Fruit fly (Drosophila melanogaster): ENCODE results near the gene CG5953.

CG5953 gene

DNA sequence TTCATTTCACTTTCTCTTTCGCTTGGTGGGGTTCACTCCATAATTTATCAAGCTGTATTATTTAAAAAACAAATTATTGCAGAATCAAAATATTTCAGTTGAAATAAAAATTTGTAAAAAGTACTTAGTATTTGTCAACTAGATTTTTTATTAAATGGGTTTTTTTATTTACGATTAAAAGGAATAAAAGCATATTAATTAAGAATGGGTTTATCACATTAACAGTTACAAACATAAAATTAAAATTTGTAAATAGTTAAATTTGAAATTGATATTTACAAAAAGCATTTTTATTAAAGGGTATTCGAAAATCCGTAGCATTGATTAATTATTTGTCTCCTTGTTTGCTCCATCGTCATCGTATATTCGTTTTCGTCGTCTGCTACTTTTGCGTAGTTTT, 8.6 kb upstream of the CG5953 start:
- TF ChIP-seq Myc (optimal IDR thresholded peaks at IDR 0.05) (no peak), psq (optimal IDR thresholded peaks at IDR 0.05) (no peak), insv (optimal IDR thresholded peaks at IDR 0.05) (no peak), h (optimal IDR thresholded peaks at IDR 0.05) (no peak)

DNA sequence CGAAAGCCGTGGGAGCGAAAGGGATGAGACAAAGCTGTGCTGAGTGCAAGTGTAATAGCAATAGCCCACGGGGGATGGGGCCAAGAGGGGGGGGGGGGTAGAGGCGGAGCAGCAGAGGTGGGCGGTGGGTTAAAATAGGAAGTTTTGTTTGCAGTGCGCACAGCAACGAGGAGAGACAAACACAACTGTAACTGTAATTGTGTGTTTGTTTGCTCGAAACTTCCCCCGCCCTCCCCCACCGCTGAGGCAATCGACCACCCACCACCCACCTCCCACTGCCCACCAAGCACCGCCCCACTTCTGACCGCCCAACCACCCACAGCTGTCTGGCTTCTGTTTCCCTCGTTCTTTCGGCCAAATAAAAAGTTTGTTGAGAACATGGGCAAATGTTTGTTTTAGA, 8.1 kb upstream of the CG5953 start:
- no peak for TF ChIP-seq ttk (optimal IDR thresholded peaks at IDR 0.05)
- no peak for TF ChIP-seq insv (optimal IDR thresholded peaks at IDR 0.05)
- no peak for TF ChIP-seq Sin3A (optimal IDR thresholded peaks at IDR 0.05)
- TF ChIP-seq Myc (optimal IDR thresholded peaks at IDR 0.05) = no peak
- TF ChIP-seq h (optimal IDR thresholded peaks at IDR 0.05) = no peak
- no peak for TF ChIP-seq psq (optimal IDR thresholded peaks at IDR 0.05)

- TF ChIP-seq insv (optimal IDR thresholded peaks at IDR 0.05) (no peak), psq (optimal IDR thresholded peaks at IDR 0.05) (no peak)
Measured at dm6 chr2L:16538931-16539330, 6.3 kb upstream of the CG5953 start.

DNA sequence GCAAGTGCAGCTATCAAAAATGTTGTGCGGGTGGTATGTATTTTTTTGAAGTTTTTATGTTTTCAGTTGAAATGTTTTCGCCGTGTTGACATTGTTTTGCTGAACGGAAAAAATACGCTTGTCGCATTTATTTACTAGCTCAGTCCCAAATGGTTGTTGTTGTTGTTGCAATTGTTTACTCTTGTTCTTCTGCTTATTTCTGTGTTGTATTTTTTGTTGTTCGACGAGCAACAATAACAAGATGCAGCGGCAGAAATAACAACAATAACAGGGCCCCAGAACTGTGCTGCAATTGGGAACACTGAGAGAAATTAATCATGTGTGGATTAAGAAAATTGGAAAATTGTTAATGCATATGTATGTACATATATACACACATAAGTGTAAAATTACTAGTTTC, 5.5 kb upstream of the CG5953 start:
- no peak for TF ChIP-seq Sin3A (optimal IDR thresholded peaks at IDR 0.05)
- TF ChIP-seq Myc (optimal IDR thresholded peaks at IDR 0.05) = no peak
- no peak for TF ChIP-seq insv (optimal IDR thresholded peaks at IDR 0.05)
- no peak for TF ChIP-seq ttk (optimal IDR thresholded peaks at IDR 0.05)
- TF ChIP-seq h (optimal IDR thresholded peaks at IDR 0.05) = no peak
- TF ChIP-seq psq (optimal IDR thresholded peaks at IDR 0.05) = no peak

- TF ChIP-seq insv (optimal IDR thresholded peaks at IDR 0.05) = no peak
- TF ChIP-seq h (optimal IDR thresholded peaks at IDR 0.05) = no peak
- no peak for TF ChIP-seq ttk (optimal IDR thresholded peaks at IDR 0.05)
- no peak for TF ChIP-seq psq (optimal IDR thresholded peaks at IDR 0.05)
- TF ChIP-seq Sin3A (optimal IDR thresholded peaks at IDR 0.05) = no peak
- TF ChIP-seq Myc (optimal IDR thresholded peaks at IDR 0.05) = no peak
Measured at dm6 chr2L:16537049-16537459, 4.4 kb upstream of the CG5953 start.

dm6 chr2L:16536501-16536900, 3.8 kb upstream of the CG5953 start:
- TF ChIP-seq insv (optimal IDR thresholded peaks at IDR 0.05) (no peak), Myc (optimal IDR thresholded peaks at IDR 0.05) (no peak), ttk (optimal IDR thresholded peaks at IDR 0.05) (no peak), h (optimal IDR thresholded peaks at IDR 0.05) (no peak), psq (optimal IDR thresholded peaks at IDR 0.05) (no peak), Sin3A (optimal IDR thresholded peaks at IDR 0.05) (no peak)

DNA sequence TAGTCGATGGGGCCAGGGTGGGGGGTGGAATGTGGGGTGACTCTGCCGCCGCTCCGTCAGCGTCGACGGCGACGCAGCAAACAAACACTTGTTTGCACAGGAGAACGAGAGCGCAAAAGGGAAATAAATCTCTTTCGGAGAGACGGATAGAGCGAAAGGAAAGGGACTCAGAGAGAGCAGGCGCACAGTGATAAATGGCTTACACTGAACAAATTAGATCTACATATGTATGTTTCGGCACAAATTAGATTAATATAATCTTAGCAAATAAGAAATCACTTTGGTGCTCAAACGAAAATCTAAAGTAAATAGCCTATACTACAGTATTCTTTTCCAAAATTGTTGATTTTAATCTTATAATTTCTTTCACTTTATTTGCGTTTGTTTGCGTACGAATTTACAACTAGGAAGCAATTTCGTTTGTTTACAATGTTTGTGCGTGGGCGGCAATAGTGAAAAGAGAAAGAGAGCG, 3.0 kb upstream of the CG5953 start:
- TF ChIP-seq Myc (optimal IDR thresholded peaks at IDR 0.05) (no peak), insv (optimal IDR thresholded peaks at IDR 0.05) (no peak), Sin3A (optimal IDR thresholded peaks at IDR 0.05) (no peak), psq (optimal IDR thresholded peaks at IDR 0.05) (no peak), h (optimal IDR thresholded peaks at IDR 0.05) (no peak), ttk (optimal IDR thresholded peaks at IDR 0.05) (no peak)

- no peak for TF ChIP-seq h (optimal IDR thresholded peaks at IDR 0.05)
- no peak for TF ChIP-seq insv (optimal IDR thresholded peaks at IDR 0.05)
- no peak for TF ChIP-seq Sin3A (optimal IDR thresholded peaks at IDR 0.05)
Measured at dm6 chr2L:16535071-16535581, 2.4 kb upstream of the CG5953 start.

DNA sequence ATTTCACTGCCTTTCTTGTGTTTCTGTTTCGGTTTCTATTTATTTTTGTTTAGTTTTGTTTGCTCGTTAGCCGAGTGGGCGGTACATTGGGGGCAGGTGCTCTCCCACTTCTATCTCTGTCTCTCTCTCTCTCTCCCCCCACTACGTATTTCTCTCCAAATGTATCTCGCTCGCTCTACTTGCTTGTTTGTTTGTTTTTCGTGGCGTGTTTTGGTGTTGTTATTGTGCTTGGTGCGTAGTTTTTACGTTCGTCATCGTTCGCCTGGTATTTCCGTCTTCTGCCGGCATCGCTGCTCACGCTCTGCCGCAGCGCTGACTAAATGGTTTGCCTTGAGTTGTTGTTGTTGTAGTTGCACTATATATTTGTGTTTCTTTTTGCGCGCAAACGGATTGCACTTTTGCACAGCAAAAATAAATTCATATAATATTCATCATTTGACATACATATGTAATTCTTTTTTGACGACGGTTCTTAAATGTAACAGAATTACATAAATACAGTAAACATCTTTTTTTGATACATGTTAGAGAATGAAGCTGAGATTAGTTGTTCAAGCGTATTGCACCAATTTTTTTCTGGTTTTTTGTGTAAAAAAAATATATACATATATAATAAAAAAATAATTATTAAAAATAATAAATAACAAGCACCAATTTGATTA, 1.6 kb upstream of the CG5953 start:
- TF ChIP-seq Sin3A (optimal IDR thresholded peaks at IDR 0.05) = no peak
- TF ChIP-seq psq (optimal IDR thresholded peaks at IDR 0.05) = no peak

DNA sequence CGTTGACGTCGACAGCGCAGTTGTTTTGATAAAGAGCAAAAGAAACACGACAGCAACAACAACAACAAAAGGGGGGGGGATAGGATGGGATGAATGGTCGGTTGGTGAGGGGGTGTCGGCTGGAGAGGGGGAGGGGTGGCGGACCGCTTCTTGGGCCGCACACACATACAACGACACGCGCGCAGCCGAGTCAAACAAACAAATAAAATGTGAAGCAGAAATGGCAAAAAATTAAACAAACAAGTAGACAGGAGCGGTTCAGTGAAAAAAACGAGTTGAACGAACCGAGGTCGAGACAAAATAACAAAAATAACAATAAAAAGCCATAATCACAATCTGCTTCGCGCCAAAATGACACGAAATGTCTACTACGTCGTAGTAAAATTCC, 703 bp upstream of the CG5953 start:
- TF ChIP-seq h (optimal IDR thresholded peaks at IDR 0.05) = no peak
- TF ChIP-seq Sin3A (optimal IDR thresholded peaks at IDR 0.05) = no peak
- no peak for TF ChIP-seq ttk (optimal IDR thresholded peaks at IDR 0.05)

DNA sequence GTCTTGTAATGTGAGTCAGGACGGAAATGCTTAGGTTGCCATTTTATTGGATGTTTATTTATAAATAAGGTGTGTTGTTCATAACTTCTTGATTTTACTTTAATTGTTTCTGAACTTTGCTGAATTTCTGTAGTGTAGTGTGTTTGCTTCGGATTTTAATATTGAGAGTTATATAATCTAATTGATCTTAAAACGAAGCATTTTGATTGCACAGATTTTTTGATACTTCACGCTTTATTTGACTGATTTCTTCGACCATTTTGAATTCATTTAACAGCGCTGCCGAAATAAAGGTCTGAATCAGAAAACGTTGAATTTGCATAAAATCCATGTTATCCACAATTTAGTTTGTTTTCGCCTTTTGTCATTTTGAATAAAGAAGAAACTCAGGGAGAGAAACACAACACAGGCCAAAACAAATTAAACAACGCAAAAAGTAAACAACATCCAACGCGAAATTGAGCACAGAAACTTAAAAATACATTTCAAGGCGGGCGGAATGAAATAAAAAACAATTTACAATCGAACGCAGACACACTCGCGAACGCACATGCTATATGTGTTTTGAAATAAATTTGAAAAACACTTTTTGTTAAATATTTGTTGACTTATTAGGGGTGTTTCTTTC, 1.1 kb downstream of the CG5953 start:
- TF ChIP-seq psq (optimal IDR thresholded peaks at IDR 0.05) (no peak), Sin3A (optimal IDR thresholded peaks at IDR 0.05) (no peak), ttk (optimal IDR thresholded peaks at IDR 0.05) (no peak), h (optimal IDR thresholded peaks at IDR 0.05) (no peak), Myc (optimal IDR thresholded peaks at IDR 0.05) (no peak), insv (optimal IDR thresholded peaks at IDR 0.05) (no peak)

DNA sequence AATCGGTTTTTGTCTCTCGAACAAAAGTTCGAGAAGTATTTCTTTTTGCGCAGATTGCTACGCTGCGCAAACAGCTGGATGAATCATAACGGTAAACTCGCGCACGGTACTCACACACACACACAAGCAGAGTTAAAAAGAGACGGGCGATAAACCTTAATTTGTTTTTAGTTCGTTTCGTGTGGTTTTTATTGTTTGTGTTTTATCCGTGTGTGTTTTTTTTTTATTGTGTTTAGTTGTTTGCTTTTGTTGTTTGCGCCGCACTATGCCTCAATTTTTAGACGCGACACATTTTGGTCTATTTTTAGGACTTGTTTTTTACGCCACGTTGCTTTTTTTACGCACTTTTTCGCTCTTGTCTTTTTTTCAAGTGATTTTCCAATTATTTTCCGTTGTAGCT, 1.9 kb downstream of the CG5953 start:
- TF ChIP-seq h (optimal IDR thresholded peaks at IDR 0.05) (no peak), Myc (optimal IDR thresholded peaks at IDR 0.05) (no peak)

DNA sequence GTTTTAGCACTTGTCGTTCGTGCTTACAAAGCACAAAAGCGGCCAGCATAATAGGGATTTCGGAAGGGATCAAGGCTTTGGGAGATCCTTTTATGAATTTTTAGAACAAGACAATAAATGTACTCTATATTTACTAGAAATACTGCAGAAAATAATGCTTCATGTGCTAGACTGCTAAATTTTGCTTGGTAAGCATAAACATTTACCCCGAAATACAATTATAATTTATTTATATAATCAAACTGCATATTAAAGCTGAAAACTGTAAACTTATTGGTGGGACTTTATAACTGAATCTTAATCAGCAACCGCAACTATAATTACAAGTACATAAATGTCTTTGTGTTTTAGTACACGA, 2.3 kb downstream of the CG5953 start:
- TF ChIP-seq insv (optimal IDR thresholded peaks at IDR 0.05) (no peak), ttk (optimal IDR thresholded peaks at IDR 0.05) (no peak), psq (optimal IDR thresholded peaks at IDR 0.05) (no peak), Sin3A (optimal IDR thresholded peaks at IDR 0.05) (no peak), h (optimal IDR thresholded peaks at IDR 0.05) (no peak), Myc (optimal IDR thresholded peaks at IDR 0.05) (no peak)

Measured in Kc167 (cell line).